Fruit fly (Drosophila melanogaster) Kc167 (cell line): Measurements from ENCODE around the gene CG5131.

ENCODE experiments used
- Myc ChIP-seq: fragments of >200 bp; optimal IDR thresholded peaks from 2 replicates; lab custom pipeline; 2017; ENCODE audit warnings: missing external identifiers
- h ChIP-seq: fragments of >200 bp; optimal IDR thresholded peaks from 3 replicates; lab custom pipeline; 2018; ENCODE audit warnings: missing external identifiers
- insv ChIP-seq: fragments of >200 bp; optimal IDR thresholded peaks from 3 replicates; lab custom pipeline; 2018; ENCODE audit warnings: missing external identifiers
- ttk ChIP-seq: sonication (Bioruptor generic); optimal IDR thresholded peaks from 2 replicates; lab custom pipeline; 2017; ENCODE audit warnings: missing external identifiers

DNA sequence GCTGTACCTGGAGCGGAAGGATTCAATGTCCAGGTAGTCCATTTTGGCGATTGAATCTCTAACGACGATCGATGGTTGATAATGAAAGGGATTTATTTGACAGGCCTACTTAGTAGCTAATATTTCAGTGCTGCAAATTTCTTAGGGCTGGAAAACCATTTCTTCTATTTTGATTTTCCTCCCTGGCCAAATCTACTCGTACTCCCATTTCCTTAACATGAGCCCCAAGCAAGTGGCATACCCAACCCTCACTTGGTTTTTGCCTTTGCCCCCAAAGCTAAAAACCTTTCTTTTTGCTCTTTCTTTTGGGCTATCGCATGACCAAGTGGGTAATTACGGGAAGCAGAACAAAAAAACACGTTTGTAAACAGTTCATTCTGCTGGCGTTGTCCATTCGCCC is 14.4 kb downstream of the CG5131 start, which contains the start of gene CG15142:
- no peak for TF ChIP-seq h
- TF ChIP-seq insv (lab: Kevin White, UChicago), result no peak
- TF ChIP-seq ttk (lab: Kevin White, UChicago), result no peak
- TF ChIP-seq Myc (lab: Kevin White, UChicago), result no peak
